Worm (Caenorhabditis elegans) whole organism, L1 larva: ENCODE measurements around the gene B0361.4.

Experiments used
- C16A3.4 ChIP-seq: fragments of 150-350 bp; optimal IDR thresholded peaks from 2 replicates; lab custom pipeline; 2014; ENCODE audit warnings: missing biosample characterization, missing genetic modification characterization
- Y116A8C.19 ChIP-seq: sonication (generic microtip); optimal IDR thresholded peaks from 2 replicates; lab custom pipeline; 2016; ENCODE audit warnings: missing compliant biosample characterization, missing genetic modification characterization, borderline replicate concordance
- egl-27 ChIP-seq, 2 experiments: fragments of 150-350 bp in 1 of 2; sonication (generic microtip); optimal IDR thresholded peaks; 3 replicates each; lab custom pipeline; 2017 to 2018; ENCODE audit warnings: missing biosample characterization in 2 of 2, missing genetic modification characterization in 2 of 2, missing genetic modification reagents in 2 of 2
- grh-1 ChIP-seq: fragments of 200-800 bp; sonication (Bioruptor generic); IDR thresholded peaks from 2 replicates; pipeline ENCODE4 v1.3.6; 2022; ENCODE audit warnings: missing genetic modification reagents, missing genetic modification characterization, missing compliant biosample characterization
- lin-39 ChIP-seq: fragments of 150-350 bp; optimal IDR thresholded peaks from 2 replicates; lab custom pipeline; 2014; ENCODE audit warnings: missing biosample characterization, missing genetic modification reagents, missing genetic modification characterization
- lsy-2 ChIP-seq, 2 experiments: fragments of 150-350 bp; optimal IDR thresholded peaks; 2 replicates each; lab custom pipeline; 2014; ENCODE audit warnings: missing biosample characterization in 2 of 2, missing genetic modification characterization in 2 of 2
- snpc-4 ChIP-seq: fragments of 150-350 bp; optimal IDR thresholded peaks from 2 replicates; lab custom pipeline; 2014; ENCODE audit warnings: missing biosample characterization, missing genetic modification characterization
- swsn-7 ChIP-seq: sonication (generic microtip); optimal IDR thresholded peaks from 2 replicates; lab custom pipeline; 2016; ENCODE audit warnings: missing genetic modification characterization, missing compliant biosample characterization
- tbx-2 ChIP-seq: sonication (generic microtip); optimal IDR thresholded peaks from 2 replicates; lab custom pipeline; 2016; ENCODE audit warnings: missing genetic modification characterization, missing compliant biosample characterization
- unc-130 ChIP-seq: fragments of 150-350 bp; optimal IDR thresholded peaks from 2 replicates; lab custom pipeline; 2017; ENCODE audit warnings: missing biosample characterization, missing genetic modification characterization, inconsistent platforms
- unc-62 ChIP-seq: fragments of 150-350 bp; optimal IDR thresholded peaks from 2 replicates; lab custom pipeline; 2014; ENCODE audit warnings: missing biosample characterization, missing genetic modification reagents, missing genetic modification characterization
- ztf-11 ChIP-seq, 2 experiments: sonication (generic microtip); optimal IDR thresholded peaks; 2 replicates each; lab custom pipeline; 2016 to 2017; ENCODE audit warnings: missing genetic modification characterization in 2 of 2, missing biosample characterization in 1 of 2, missing compliant biosample characterization in 1 of 2

DNA sequence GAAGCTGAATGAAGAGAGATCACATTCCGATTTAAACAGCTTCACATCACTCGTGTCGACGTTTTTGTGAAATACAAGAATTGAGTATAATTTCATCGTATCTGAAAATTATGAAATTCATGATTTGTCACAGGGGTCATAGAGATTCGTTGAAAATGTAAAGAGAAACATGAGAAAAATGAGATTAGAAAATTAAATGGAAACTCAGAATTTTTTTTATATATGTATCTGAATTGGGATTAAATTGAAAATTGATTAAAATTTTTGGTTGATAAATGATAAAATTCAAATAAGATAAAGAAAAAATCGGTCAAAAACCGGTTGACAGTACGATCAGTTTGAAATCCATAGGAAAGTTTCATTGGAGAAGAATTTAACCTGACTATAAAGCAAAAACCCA is 28.7 kb downstream of the B0361.4 start, which contains the start of gene ykt-6:
- TF ChIP-seq unc-130 (tag; lab: Kevin White, UChicago) (no peak), C16A3.4 (tag; lab: Kevin White, UChicago) (no peak), tbx-2 (tag; lab: Kevin White, UChicago) (no peak), unc-62 (GFP tag; lab: Kevin White, UChicago) (no peak), grh-1 (GFP tag; lab: Robert Waterston, UW) (no peak), lin-39 (no peak), egl-27 (tag; optimal IDR thresholded peaks at IDR 0.05; lab: Kevin White, UChicago) (no peak), snpc-4 (tag; lab: Kevin White, UChicago) (no peak), Y116A8C.19 (tag; lab: Kevin White, UChicago) (no peak), lsy-2 (tag; optimal IDR thresholded peaks at IDR 0.05; lab: Kevin White, UChicago) (no peak), swsn-7 (tag; lab: Kevin White, UChicago) (no peak), ztf-11 (tag; optimal IDR thresholded peaks at IDR 0.05; lab: Kevin White, UChicago) (no peak)
